Worm (Caenorhabditis elegans) whole organism, L1 larva: ENCODE results near the gene fbxa-65.

Experiments used
- F16B12.6 ChIP-seq: fragments of 150-350 bp; optimal IDR thresholded peaks from 2 replicates; lab custom pipeline; 2014; ENCODE audit warnings: missing biosample characterization, missing genetic modification characterization
- aha-1 ChIP-seq: fragments of 150-350 bp; optimal IDR thresholded peaks from 2 replicates; lab custom pipeline; 2014; ENCODE audit warnings: missing biosample characterization, missing genetic modification characterization
- alr-1 ChIP-seq: fragments of 200-800 bp; sonication (Bioruptor generic); optimal IDR thresholded peaks from 2 replicates; lab custom pipeline; 2018; ENCODE audit warnings: borderline replicate concordance, mild to moderate bottlenecking, missing genetic modification characterization, missing compliant biosample characterization
- ceh-90 ChIP-seq: sonication (generic microtip); optimal IDR thresholded peaks from 2 replicates; lab custom pipeline; 2016; ENCODE audit warnings: missing genetic modification characterization, missing compliant biosample characterization
- dpl-1 ChIP-seq, 3 experiments: fragments of 150-350 bp in 2 of 3; sonication (generic microtip) in 1 of 3; optimal IDR thresholded peaks; 2 replicates each; lab custom pipeline; 2014 to 2017; ENCODE audit warnings: missing biosample characterization in 3 of 3, missing genetic modification characterization in 3 of 3, missing genetic modification reagents in 3 of 3
- dsc-1 ChIP-seq: sonication (generic microtip); optimal IDR thresholded peaks from 2 replicates; lab custom pipeline; 2016; ENCODE audit warnings: mild to moderate bottlenecking, missing genetic modification characterization, missing compliant biosample characterization
- efl-1 ChIP-seq, 4 experiments: fragments of 150-350 bp; optimal IDR thresholded peaks in 3 of 4; peaks in 1 of 4; 1 replicate in 1 of 4; 2 replicates in 3 of 4; lab custom pipeline; 2014; ENCODE audit warnings: missing biosample characterization in 2 of 4, missing genetic modification characterization in 2 of 4, missing genetic modification reagents in 2 of 4
- elt-2 ChIP-seq: sonication (generic microtip); optimal IDR thresholded peaks from 2 replicates; lab custom pipeline; 2016; ENCODE audit warnings: missing genetic modification characterization, mild to moderate bottlenecking, inconsistent platforms, missing compliant biosample characterization, missing genetic modification reagents
- grh-1 ChIP-seq: fragments of 200-800 bp; sonication (Bioruptor generic); IDR thresholded peaks from 2 replicates; pipeline ENCODE4 v1.3.6; 2022; ENCODE audit warnings: missing genetic modification reagents, missing genetic modification characterization, missing compliant biosample characterization
- hlh-4 ChIP-seq: sonication (generic microtip); optimal IDR thresholded peaks from 2 replicates; lab custom pipeline; 2016; ENCODE audit warnings: mild to moderate bottlenecking, missing genetic modification characterization, missing compliant biosample characterization
- hpl-2 ChIP-seq: fragments of 150-350 bp; optimal IDR thresholded peaks from 2 replicates; lab custom pipeline; 2014; ENCODE audit warnings: missing biosample characterization, missing genetic modification reagents, missing genetic modification characterization
- irx-1 ChIP-seq: sonication (generic microtip); optimal IDR thresholded peaks from 2 replicates; lab custom pipeline; 2016; ENCODE audit warnings: missing genetic modification characterization, missing compliant biosample characterization
- lin-14 ChIP-seq: fragments of 200-800 bp; sonication (Bioruptor generic); optimal IDR thresholded peaks from 2 replicates; lab custom pipeline; 2018; ENCODE audit warnings: mild to moderate bottlenecking, missing genetic modification characterization, moderate library complexity, missing compliant biosample characterization
- lin-35 ChIP-seq, 2 experiments: fragments of 150-350 bp; optimal IDR thresholded peaks; 2 replicates each; lab custom pipeline; 2014; ENCODE audit warnings: missing biosample characterization in 2 of 2, missing genetic modification characterization in 2 of 2, missing genetic modification reagents in 2 of 2
- lin-39 ChIP-seq: fragments of 150-350 bp; optimal IDR thresholded peaks from 2 replicates; lab custom pipeline; 2014; ENCODE audit warnings: missing biosample characterization, missing genetic modification reagents, missing genetic modification characterization
- lsy-2 ChIP-seq, 2 experiments: fragments of 150-350 bp; optimal IDR thresholded peaks; 2 replicates each; lab custom pipeline; 2014; ENCODE audit warnings: missing biosample characterization in 2 of 2, missing genetic modification characterization in 2 of 2
- mab-9 ChIP-seq: fragments of 200-800 bp; sonication (Bioruptor generic); IDR thresholded peaks from 2 replicates; pipeline ENCODE4 v1.3.6; 2022; ENCODE audit warnings: missing genetic modification reagents, missing genetic modification characterization, missing compliant biosample characterization
- mdl-1 ChIP-seq, 2 experiments: fragments of 150-350 bp; optimal IDR thresholded peaks; 2 replicates each; lab custom pipeline; 2014 to 2017; ENCODE audit warnings: missing biosample characterization in 2 of 2, missing genetic modification characterization in 2 of 2, inconsistent platforms in 1 of 2
- mef-2 ChIP-seq: fragments of 150-350 bp; optimal IDR thresholded peaks from 2 replicates; lab custom pipeline; 2014; ENCODE audit warnings: missing biosample characterization, missing genetic modification characterization
- mep-1 ChIP-seq: fragments of 150-350 bp; optimal IDR thresholded peaks from 2 replicates; lab custom pipeline; 2014; ENCODE audit warnings: missing biosample characterization, missing genetic modification characterization
- nhr-11 ChIP-seq: fragments of 150-350 bp; optimal IDR thresholded peaks from 2 replicates; lab custom pipeline; 2014; ENCODE audit warnings: missing biosample characterization, missing genetic modification characterization
- nhr-12 ChIP-seq: sonication (generic microtip); optimal IDR thresholded peaks from 2 replicates; lab custom pipeline; 2017; ENCODE audit warnings: missing biosample characterization, missing genetic modification characterization
- nhr-20 ChIP-seq: sonication (generic microtip); optimal IDR thresholded peaks from 2 replicates; lab custom pipeline; 2016; ENCODE audit warnings: mild to moderate bottlenecking, missing genetic modification characterization, missing compliant biosample characterization
- nhr-237 ChIP-seq: fragments of 150-350 bp; optimal IDR thresholded peaks from 2 replicates; lab custom pipeline; 2014; ENCODE audit warnings: missing biosample characterization, missing genetic modification characterization
- nhr-28 ChIP-seq: fragments of 150-350 bp; optimal IDR thresholded peaks from 2 replicates; lab custom pipeline; 2014; ENCODE audit warnings: missing biosample characterization, missing genetic modification characterization
- nhr-47 ChIP-seq: sonication (generic microtip); optimal IDR thresholded peaks from 2 replicates; lab custom pipeline; 2016; ENCODE audit warnings: mild to moderate bottlenecking, missing genetic modification characterization, moderate library complexity, missing compliant biosample characterization
- nhr-71 ChIP-seq: sonication (generic microtip); optimal IDR thresholded peaks from 2 replicates; lab custom pipeline; 2016; ENCODE audit warnings: mild to moderate bottlenecking, missing genetic modification characterization, moderate library complexity, missing compliant biosample characterization
- nhr-77 ChIP-seq: fragments of 150-350 bp; optimal IDR thresholded peaks from 2 replicates; lab custom pipeline; 2014; ENCODE audit warnings: missing biosample characterization, missing genetic modification characterization
- nhr-85 ChIP-seq: sonication (generic microtip); peaks from one replicate; lab custom pipeline; 2016; ENCODE audit warnings: missing genetic modification characterization, inconsistent platforms, missing compliant biosample characterization
- nhr-90 ChIP-seq: sonication (generic microtip); optimal IDR thresholded peaks from 2 replicates; lab custom pipeline; 2016; ENCODE audit warnings: mild to moderate bottlenecking, missing genetic modification characterization, missing compliant biosample characterization; ENCODE audit not compliant: poor library complexity
- pqm-1 ChIP-seq: sonication (generic microtip); optimal IDR thresholded peaks from 3 replicates; lab custom pipeline; 2017; ENCODE audit warnings: missing biosample characterization, missing genetic modification characterization
- snu-23 ChIP-seq: sonication (generic microtip); optimal IDR thresholded peaks from 2 replicates; lab custom pipeline; 2016; ENCODE audit warnings: missing genetic modification characterization, missing compliant biosample characterization
- sox-4 ChIP-seq: sonication (generic microtip); optimal IDR thresholded peaks from 2 replicates; lab custom pipeline; 2016; ENCODE audit warnings: missing genetic modification characterization, missing compliant biosample characterization
- swsn-7 ChIP-seq: sonication (generic microtip); optimal IDR thresholded peaks from 2 replicates; lab custom pipeline; 2016; ENCODE audit warnings: missing genetic modification characterization, missing compliant biosample characterization
- unc-98 ChIP-seq: fragments of 200-800 bp; sonication (Bioruptor generic); IDR thresholded peaks from 2 replicates; pipeline ENCODE4 v1.3.6; 2022; ENCODE audit warnings: missing genetic modification characterization, missing compliant biosample characterization
- xbp-1 ChIP-seq: sonication (generic microtip); optimal IDR thresholded peaks from 2 replicates; lab custom pipeline; 2016; ENCODE audit warnings: missing genetic modification characterization, missing compliant biosample characterization
- zip-4 ChIP-seq: fragments of 200-800 bp; sonication (Bioruptor generic); optimal IDR thresholded peaks from 2 replicates; lab custom pipeline; 2018; ENCODE audit warnings: mild to moderate bottlenecking, missing genetic modification characterization, moderate library complexity, missing compliant biosample characterization
- ztf-11 ChIP-seq, 2 experiments: sonication (generic microtip); optimal IDR thresholded peaks; 2 replicates each; lab custom pipeline; 2016 to 2017; ENCODE audit warnings: missing genetic modification characterization in 2 of 2, missing biosample characterization in 1 of 2, missing compliant biosample characterization in 1 of 2

The fbxa-65 gene

DNA sequence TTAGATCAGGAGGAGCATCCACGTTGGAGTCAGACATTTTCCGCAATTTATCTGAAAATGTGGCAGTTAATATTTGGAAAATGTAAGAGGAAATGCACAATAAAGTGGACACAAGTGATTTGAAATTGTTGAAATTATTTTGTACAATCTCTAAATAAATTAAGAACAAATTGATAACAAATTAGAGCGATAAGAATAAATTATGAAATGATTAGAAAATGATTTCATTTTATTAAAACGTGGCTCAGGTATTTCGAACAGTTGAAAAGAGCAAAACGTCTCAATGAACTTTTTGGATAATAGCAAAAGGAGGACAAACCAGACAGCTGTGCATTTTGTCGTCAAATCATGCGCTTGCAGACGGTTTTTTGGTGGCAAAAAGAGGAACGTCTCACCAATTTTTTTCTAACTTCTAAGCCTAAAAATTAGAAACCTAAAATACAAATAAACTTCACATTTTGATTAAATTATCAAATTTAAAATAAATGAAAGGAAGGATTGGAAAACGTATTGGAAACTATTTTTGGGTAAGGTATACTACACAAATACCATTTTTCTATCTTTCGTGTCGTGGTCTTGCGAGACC is at the start of gene fbxa-65:
TSS of gene fbxa-65 (minus strand) at position 51 of the 586 bp plus-strand sequence.
- TF ChIP-seq nhr-47 (tag; lab: Kevin White, UChicago) (peak; percentile 14), nhr-11 (tag; lab: Kevin White, UChicago) (no peak), snu-23 (GFP tag; lab: Kevin White, UChicago) (peak; percentile 19), dsc-1 (tag; lab: Kevin White, UChicago) (no peak), lin-35 (GFP tag; optimal IDR thresholded peaks at IDR 0.05; lab: Kevin White, UChicago) (peak in 1 of 2 experiments; percentile 20), ceh-90 (no peak), dpl-1 (GFP tag; optimal IDR thresholded peaks at IDR 0.05; lab: Kevin White, UChicago) (peak in 2 of 3 experiments; percentile 28 to 47), lin-14 (peak; percentile 34), hlh-4 (tag; lab: Kevin White, UChicago) (no peak), nhr-85 (tag; lab: Kevin White, UChicago) (peak; percentile 60), nhr-12 (tag; lab: Kevin White, UChicago) (no peak), nhr-28 (tag; lab: Kevin White, UChicago) (no peak), nhr-237 (tag; lab: Kevin White, UChicago) (no peak), mab-9 (GFP tag; lab: Robert Waterston, UW) (no peak), unc-98 (GFP tag; lab: Robert Waterston, UW) (no peak), xbp-1 (tag; lab: Kevin White, UChicago) (no peak), alr-1 (tag; lab: Kevin White, UChicago) (no peak), hpl-2 (no peak), zip-4 (GFP tag; lab: Kevin White, UChicago) (no peak), sox-4 (tag; lab: Kevin White, UChicago) (no peak), F16B12.6 (tag; lab: Kevin White, UChicago) (peak; percentile 79), nhr-71 (tag; lab: Kevin White, UChicago) (peak; percentile 19), elt-2 (tag; lab: Kevin White, UChicago) (no peak), nhr-20 (tag; lab: Kevin White, UChicago) (peak; percentile 35), swsn-7 (tag; lab: Kevin White, UChicago) (peak; percentile 3), mep-1 (tag; lab: Kevin White, UChicago) (peak; percentile 23), efl-1 (optimal IDR thresholded peaks at IDR 0.05; lab: Kevin White, UChicago) (peak; percentile 9 to 39), efl-1 (GFP tag; optimal IDR thresholded peaks at IDR 0.05 in 1 of 2; lab: Kevin White, UChicago) (peak; percentile 36 to 85), grh-1 (GFP tag; lab: Robert Waterston, UW) (no peak), lsy-2 (tag; optimal IDR thresholded peaks at IDR 0.05; lab: Kevin White, UChicago) (peak in 1 of 2 experiments; percentile 2), mef-2 (tag; lab: Kevin White, UChicago) (no peak)
- TF ChIP-seq, all 84 proteins: peak for 13

DNA sequence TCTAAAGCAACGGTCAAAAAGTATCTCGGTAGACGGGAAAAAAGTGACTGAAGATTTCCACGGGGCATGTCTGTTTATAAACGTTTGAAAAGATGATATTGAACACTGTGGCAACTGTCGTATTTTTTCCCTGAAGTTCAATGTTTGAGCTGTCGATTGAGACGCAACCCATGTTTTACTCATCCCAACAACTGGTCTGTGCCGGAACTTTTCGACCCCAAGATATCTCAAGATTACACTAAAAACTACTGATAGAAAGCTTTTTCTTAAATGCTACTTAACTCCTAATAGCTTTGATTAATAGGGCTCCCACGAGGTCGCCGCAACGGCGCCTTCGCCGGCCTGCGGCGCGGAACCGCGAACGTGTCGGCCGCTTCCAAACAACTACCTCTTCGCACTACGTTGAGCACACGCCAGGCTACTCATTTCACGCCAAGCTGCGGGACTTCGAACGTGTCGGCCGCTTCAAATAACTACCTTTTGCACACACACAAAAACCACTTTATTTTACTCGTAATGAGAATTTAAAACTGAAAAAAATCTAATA is 48.5 kb upstream of the fbxa-65 start, which contains the start of gene T20D4.15:
TSS of gene T20D4.15 (minus strand) at position 51 of the 547 bp plus-strand sequence.
- TF ChIP-seq nhr-77 (tag; lab: Kevin White, UChicago) (no peak), unc-98 (GFP tag; lab: Robert Waterston, UW) (no peak), snu-23 (GFP tag; lab: Kevin White, UChicago) (no peak), swsn-7 (tag; lab: Kevin White, UChicago) (no peak), lin-39 (tag; lab: Kevin White, UChicago) (no peak), nhr-90 (no peak), grh-1 (GFP tag; lab: Robert Waterston, UW) (no peak), nhr-20 (tag; lab: Kevin White, UChicago) (no peak), lin-14 (no peak), nhr-12 (tag; lab: Kevin White, UChicago) (no peak), pqm-1 (tag; lab: Kevin White, UChicago) (no peak)
- TF ChIP-seq, all 84 proteins: peak for 0

ce11 chrV:3394065-3394464 is 47.8 kb upstream of the fbxa-65 start:
- no peak for TF ChIP-seq pqm-1 (tag; lab: Kevin White, UChicago)
- TF ChIP-seq ztf-11 (tag; optimal IDR thresholded peaks at IDR 0.05; lab: Kevin White, UChicago): no peak
- TF ChIP-seq irx-1: no peak
- no peak for TF ChIP-seq mdl-1 (tag; optimal IDR thresholded peaks at IDR 0.05; lab: Kevin White, UChicago)
- no peak for TF ChIP-seq aha-1 (tag; lab: Kevin White, UChicago)
- TF ChIP-seq efl-1 (optimal IDR thresholded peaks at IDR 0.05; lab: Kevin White, UChicago): no peak
- peak in 1 of 2 experiments; percentile 62 for TF ChIP-seq efl-1 (GFP tag; optimal IDR thresholded peaks at IDR 0.05 in 1 of 2; lab: Kevin White, UChicago)
- TF ChIP-seq, all 84 proteins: peak for 1
